Worm (Caenorhabditis elegans): ENCODE data around the gene parn-2.

The parn-2 gene

ce11 chrII:12280360-12280759, 23.9 kb upstream of the parn-2 start, which contains the start of gene ife-5:
Gene ife-5 (plus strand): TSS chrII:12280660.
- TF ChIP-seq ceh-24 (tag; optimal IDR thresholded peaks at IDR 0.05) (no peak), fkh-10 (GFP tag; optimal IDR thresholded peaks at IDR 0.05) (no peak), ceh-31 (tag; optimal IDR thresholded peaks at IDR 0.05) (no peak), T23F11.4 (GFP tag; optimal IDR thresholded peaks at IDR 0.05) (no peak), pag-3 (tag; optimal IDR thresholded peaks at IDR 0.05; ENCODE audit: borderline replicate concordance) (no peak), gmeb-2 (tag; optimal IDR thresholded peaks at IDR 0.05) (no peak), sox-2 (GFP tag; IDR thresholded peaks at IDR 0.05) (no peak), pha-2 (tag; optimal IDR thresholded peaks at IDR 0.05) (no peak), ceh-9 (tag; optimal IDR thresholded peaks at IDR 0.05) (no peak), odd-2 (tag; optimal IDR thresholded peaks at IDR 0.05) (no peak), fkh-6 (tag; optimal IDR thresholded peaks at IDR 0.05) (no peak), madf-2 (tag; optimal IDR thresholded peaks at IDR 0.05) (no peak), zip-5 (tag; optimal IDR thresholded peaks at IDR 0.05) (no peak), pha-4 (tag; optimal IDR thresholded peaks at IDR 0.05) (no peak), C08G9.2 (tag; optimal IDR thresholded peaks at IDR 0.05) (no peak), fax-1 (tag; optimal IDR thresholded peaks at IDR 0.05) (no peak), unc-55 (GFP tag; optimal IDR thresholded peaks at IDR 0.05) (no peak), tbx-2 (tag; optimal IDR thresholded peaks at IDR 0.05) (no peak)

DNA sequence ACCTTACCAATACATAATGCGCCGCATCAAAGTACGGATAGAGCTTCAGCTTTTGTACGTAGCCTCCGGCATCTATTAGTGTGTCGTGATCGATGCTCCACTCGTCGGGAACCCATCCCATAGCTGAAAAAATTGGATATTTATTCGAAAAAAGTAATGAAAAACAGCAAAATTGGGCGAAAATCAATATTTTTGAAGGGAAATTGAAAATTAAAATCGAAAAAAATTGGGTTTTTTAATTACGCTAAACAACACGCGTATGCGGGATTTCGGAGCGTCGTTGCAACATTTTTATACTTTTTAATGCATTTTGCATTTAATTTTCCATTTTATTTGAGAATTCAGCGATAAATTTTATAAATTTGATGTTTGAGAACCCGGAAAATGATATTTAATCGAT, 22.8 kb upstream of the parn-2 start, which contains the start of the genes tric-1B.2 and Y57A10A.29:
Gene tric-1B.2 (minus strand): TSS at position 129 of the 400 bp plus-strand sequence.
Gene Y57A10A.29 (plus strand): TSS at position 303 of the 400 bp plus-strand sequence.
- TF ChIP-seq odd-2 (tag; optimal IDR thresholded peaks at IDR 0.05) (no peak), unc-55 (GFP tag; optimal IDR thresholded peaks at IDR 0.05) (no peak), ttx-3 (tag; optimal IDR thresholded peaks at IDR 0.05) (no peak), K02D7.2 (tag; optimal IDR thresholded peaks at IDR 0.05) (no peak), hlh-6 (tag; optimal IDR thresholded peaks at IDR 0.05) (no peak), unc-42 (tag; optimal IDR thresholded peaks at IDR 0.05) (peak; percentile 61), unc-3 (GFP tag; conservative IDR thresholded peaks at IDR 0.05) (no peak), unc-3 (tag; optimal IDR thresholded peaks at IDR 0.05) (no peak), sdc-2 (tag; optimal IDR thresholded peaks at IDR 0.05) (no peak), ceh-14 (tag; optimal IDR thresholded peaks at IDR 0.05) (no peak)

- no peak for TF ChIP-seq fkh-6 (tag; optimal IDR thresholded peaks at IDR 0.05)
- TF ChIP-seq nhr-232 (tag; optimal IDR thresholded peaks at IDR 0.05): no peak
- TF ChIP-seq unc-55 (GFP tag; optimal IDR thresholded peaks at IDR 0.05): no peak
- no peak for TF ChIP-seq C38D4.7 (GFP tag; optimal IDR thresholded peaks at IDR 0.05)
- no peak for TF ChIP-seq ceh-18 (tag; optimal IDR thresholded peaks at IDR 0.05)
- no peak for TF ChIP-seq ceh-2 (tag; optimal IDR thresholded peaks at IDR 0.05)
Observed at ce11 chrII:12278602-12279001, 22.2 kb upstream of the parn-2 start.

DNA sequence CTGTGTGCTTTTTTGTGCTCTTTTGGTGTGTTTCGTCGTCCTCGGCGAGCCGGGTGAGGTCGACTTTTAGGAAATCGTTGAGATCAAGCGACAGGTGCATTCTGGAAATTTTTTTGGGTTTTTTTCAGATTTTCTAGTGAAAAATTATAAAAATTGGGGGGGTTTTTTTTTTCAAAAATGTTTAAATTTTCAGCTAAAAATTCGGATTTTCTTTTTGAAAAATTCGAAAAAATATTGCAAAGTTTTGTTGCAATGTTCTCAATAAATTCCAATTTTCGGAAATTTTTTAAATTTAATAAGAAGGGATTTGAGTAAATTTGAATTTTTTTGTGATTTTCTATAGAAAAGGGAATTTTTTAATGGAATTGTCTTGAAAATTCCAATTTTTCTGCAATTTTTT, 18.5 kb upstream of the parn-2 start, which contains the start of gene Y57A10A.27:
Gene Y57A10A.27 (minus strand): TSS at position 101 of the 400 bp plus-strand sequence.
- no peak for TF ChIP-seq nfya-1 (tag; optimal IDR thresholded peaks at IDR 0.05)
- no peak for TF ChIP-seq sox-2 (GFP tag; IDR thresholded peaks at IDR 0.05)
- TF ChIP-seq unc-86 (tag; optimal IDR thresholded peaks at IDR 0.05): no peak
- TF ChIP-seq nhr-232 (tag; optimal IDR thresholded peaks at IDR 0.05): no peak
- TF ChIP-seq ztf-16 (tag; optimal IDR thresholded peaks at IDR 0.05): no peak
- TF ChIP-seq sox-4 (tag; optimal IDR thresholded peaks at IDR 0.05): no peak
- no peak for TF ChIP-seq ceh-19 (GFP tag; optimal IDR thresholded peaks at IDR 0.05)
- TF ChIP-seq tbx-2 (tag; optimal IDR thresholded peaks at IDR 0.05): no peak
- TF ChIP-seq unc-42 (tag; optimal IDR thresholded peaks at IDR 0.05): no peak
- no peak for TF ChIP-seq ceh-18 (tag; optimal IDR thresholded peaks at IDR 0.05)
- TF ChIP-seq ahr-1 (tag; optimal IDR thresholded peaks at IDR 0.05): no peak
- TF ChIP-seq hlh-6 (tag; optimal IDR thresholded peaks at IDR 0.05): no peak
